Worm (Caenorhabditis elegans) whole organism, L4 larva: ENCODE results near the gene F26F4.6.

Experiments
- D1046.2 ChIP-seq: fragments of 200-800 bp; sonication (Bioruptor generic); IDR thresholded peaks from 2 replicates; pipeline ENCODE4 v1.3.6; 2022; ENCODE audit warnings: missing genetic modification characterization, missing compliant biosample characterization
- F10B5.3 ChIP-seq: sonication (generic microtip); optimal IDR thresholded peaks from 2 replicates; lab custom pipeline; 2016; ENCODE audit warnings: mild to moderate bottlenecking, missing genetic modification characterization, missing compliant biosample characterization
- F26F4.8 ChIP-seq: fragments of 200-800 bp; sonication (Bioruptor generic); conservative IDR thresholded peaks from 2 replicates; pipeline ENCODE4 v1.3.6; 2022; ENCODE audit warnings: missing genetic modification characterization, missing compliant biosample characterization
- F37D6.2 ChIP-seq: sonication (generic microtip); optimal IDR thresholded peaks from 2 replicates; lab custom pipeline; 2016; ENCODE audit warnings: mild to moderate bottlenecking, missing genetic modification characterization, missing compliant biosample characterization
- F49E8.2 ChIP-seq: sonication (generic microtip); optimal IDR thresholded peaks from 2 replicates; lab custom pipeline; 2016; ENCODE audit warnings: missing compliant biosample characterization, mild to moderate bottlenecking, missing genetic modification characterization, borderline replicate concordance
- T20F7.1 ChIP-seq: fragments of 200-800 bp; sonication (Bioruptor generic); optimal IDR thresholded peaks from 2 replicates; lab custom pipeline; 2018; ENCODE audit warnings: mild to moderate bottlenecking, missing genetic modification characterization, missing compliant biosample characterization
- Y105C5A.15 ChIP-seq: fragments of 200-800 bp; sonication (Bioruptor generic); IDR thresholded peaks from 2 replicates; pipeline ENCODE4 v1.3.6; 2022; ENCODE audit warnings: missing genetic modification characterization, missing compliant biosample characterization
- attf-4 ChIP-seq: sonication (generic microtip); optimal IDR thresholded peaks from 3 replicates; lab custom pipeline; 2017; ENCODE audit warnings: missing biosample characterization, missing genetic modification characterization
- ceh-62 ChIP-seq: sonication (generic microtip); optimal IDR thresholded peaks from 2 replicates; lab custom pipeline; 2017; ENCODE audit warnings: missing biosample characterization, missing genetic modification characterization
- daf-8 ChIP-seq: fragments of 200-800 bp; sonication (Bioruptor generic); IDR thresholded peaks from 2 replicates; pipeline ENCODE4 v1.3.6; 2022; ENCODE audit warnings: missing genetic modification characterization, missing compliant biosample characterization
- egl-27 ChIP-seq: sonication (generic microtip); optimal IDR thresholded peaks from 3 replicates; lab custom pipeline; 2017; ENCODE audit warnings: missing biosample characterization, missing genetic modification reagents, missing genetic modification characterization
- egl-43 ChIP-seq: fragments of 200-800 bp; sonication (Bioruptor generic); IDR thresholded peaks from 2 replicates; pipeline ENCODE4 v1.3.6; 2022; ENCODE audit warnings: missing genetic modification reagents, missing genetic modification characterization, missing compliant biosample characterization
- gei-8 ChIP-seq: fragments of 200-800 bp; sonication (Bioruptor generic); optimal IDR thresholded peaks from 2 replicates; lab custom pipeline; 2018; ENCODE audit warnings: mild to moderate bottlenecking, missing genetic modification characterization, missing compliant biosample characterization
- hif-1 ChIP-seq, 2 experiments: sonication (generic microtip); optimal IDR thresholded peaks; 2 replicates each; lab custom pipeline; 2016 to 2017; ENCODE audit warnings: missing compliant biosample characterization in 2 of 2, missing genetic modification characterization in 2 of 2, missing genetic modification reagents in 2 of 2, missing genotype in 2 of 2, mild to moderate bottlenecking in 1 of 2
- hlh-11 ChIP-seq: fragments of 200-800 bp; sonication (Bioruptor generic); optimal IDR thresholded peaks from 2 replicates; lab custom pipeline; 2018; ENCODE audit warnings: mild to moderate bottlenecking, missing genetic modification characterization, missing compliant biosample characterization
- hlh-30 ChIP-seq: sonication (generic microtip); optimal IDR thresholded peaks from 2 replicates; lab custom pipeline; 2017; ENCODE audit warnings: antibody characterized with exemption, mild to moderate bottlenecking, missing genetic modification characterization, missing compliant biosample characterization; ENCODE audit not compliant: insufficient read depth
- hmg-1.1 ChIP-seq: fragments of 200-800 bp; sonication (Bioruptor generic); IDR thresholded peaks from 2 replicates; pipeline ENCODE4 v1.3.6; 2022; ENCODE audit warnings: missing genetic modification reagents, missing genetic modification characterization, missing compliant biosample characterization
- jun-1 ChIP-seq: fragments of 150-350 bp; optimal IDR thresholded peaks from 2 replicates; lab custom pipeline; 2014; ENCODE audit warnings: missing biosample characterization, missing genetic modification reagents, missing genetic modification characterization
- lin-1 ChIP-seq: fragments of 200-800 bp; sonication (Bioruptor generic); IDR thresholded peaks from 2 replicates; pipeline ENCODE4 v1.3.6; 2022; ENCODE audit warnings: missing genetic modification reagents, missing genetic modification characterization, missing compliant biosample characterization
- lin-13 ChIP-seq: fragments of 150-350 bp; optimal IDR thresholded peaks from 2 replicates; lab custom pipeline; 2014; ENCODE audit warnings: missing biosample characterization, missing genetic modification reagents, missing genetic modification characterization
- lin-38 ChIP-seq: fragments of 200-800 bp; sonication (Bioruptor generic); IDR thresholded peaks from 2 replicates; pipeline ENCODE4 v1.3.6; 2022; ENCODE audit warnings: missing genetic modification reagents, missing genetic modification characterization, missing compliant biosample characterization
- mes-2 ChIP-seq: sonication (generic microtip); optimal IDR thresholded peaks from 2 replicates; lab custom pipeline; 2016; ENCODE audit warnings: missing genotype, mild to moderate bottlenecking, missing genetic modification characterization, missing compliant biosample characterization; ENCODE audit not compliant: poor library complexity, severe bottlenecking
- mxl-2 ChIP-seq: fragments of 200-800 bp; sonication (Bioruptor generic); conservative IDR thresholded peaks from 2 replicates; pipeline ENCODE4 v1.3.6; 2022; ENCODE audit warnings: missing genetic modification reagents, missing genetic modification characterization, missing compliant biosample characterization
- mxl-3 ChIP-seq: fragments of 200-800 bp; sonication (Bioruptor generic); optimal IDR thresholded peaks from 2 replicates; lab custom pipeline; 2018; ENCODE audit warnings: mild to moderate bottlenecking, missing genetic modification characterization, missing compliant biosample characterization
- nhr-42 ChIP-seq: fragments of 200-800 bp; sonication (Bioruptor generic); IDR thresholded peaks from 2 replicates; pipeline ENCODE4 v1.3.6; 2022; ENCODE audit warnings: missing genetic modification characterization, missing compliant biosample characterization
- nhr-48 ChIP-seq: sonication (generic microtip); optimal IDR thresholded peaks from 2 replicates; lab custom pipeline; 2016; ENCODE audit warnings: mild to moderate bottlenecking, missing genetic modification characterization, missing compliant biosample characterization
- nhr-6 ChIP-seq: fragments of 150-350 bp; optimal IDR thresholded peaks from 2 replicates; lab custom pipeline; 2014; ENCODE audit warnings: missing biosample characterization, missing genetic modification characterization
- pha-4 ChIP-seq, 2 experiments: fragments of 150-350 bp in 1 of 2; fragments of 200-800 bp in 1 of 2; sonication (Bioruptor generic) in 1 of 2; IDR thresholded peaks in 1 of 2; optimal IDR thresholded peaks in 1 of 2; 2 replicates each; pipeline versions ENCODE4 v1.3.6 to Lab custom; 2014 to 2022; ENCODE audit warnings: missing genetic modification characterization in 2 of 2, missing genetic modification reagents in 2 of 2, missing biosample characterization in 1 of 2, missing compliant biosample characterization in 1 of 2
- php-3 ChIP-seq: fragments of 200-800 bp; sonication (Bioruptor generic); IDR thresholded peaks from 2 replicates; pipeline ENCODE4 v1.3.6; 2022; ENCODE audit warnings: missing genetic modification reagents, missing genetic modification characterization, missing compliant biosample characterization
- saeg-2 ChIP-seq: fragments of 200-800 bp; sonication (Bioruptor generic); IDR thresholded peaks from 2 replicates; pipeline ENCODE4 v1.3.6; 2022; ENCODE audit warnings: missing genetic modification reagents, missing genetic modification characterization, missing compliant biosample characterization
- snpc-4 ChIP-seq: fragments of 150-350 bp; optimal IDR thresholded peaks from 2 replicates; lab custom pipeline; 2014; ENCODE audit warnings: missing biosample characterization, missing genetic modification characterization
- spr-1 ChIP-seq: sonication (generic microtip); optimal IDR thresholded peaks from 2 replicates; lab custom pipeline; 2016; ENCODE audit warnings: mild to moderate bottlenecking, missing genetic modification characterization, missing compliant biosample characterization
- unc-130 ChIP-seq: sonication (generic microtip); optimal IDR thresholded peaks from 2 replicates; lab custom pipeline; 2016; ENCODE audit warnings: missing genetic modification reagents, missing genetic modification characterization, missing compliant biosample characterization
- unc-39 ChIP-seq: sonication (generic microtip); optimal IDR thresholded peaks from 2 replicates; lab custom pipeline; 2017; ENCODE audit warnings: missing biosample characterization, missing genetic modification characterization
- unc-62 ChIP-seq, 3 experiments: fragments of 150-350 bp in 1 of 3; sonication (generic microtip); optimal IDR thresholded peaks in 2 of 3; peaks in 1 of 3; 1 replicate in 1 of 3; 2 replicates in 2 of 3; lab custom pipeline; 2014 to 2017; ENCODE audit warnings: missing biosample characterization in 3 of 3, missing genetic modification characterization in 3 of 3, missing genetic modification reagents in 3 of 3, missing genotype in 1 of 3
- zfp-2 ChIP-seq: sonication (generic microtip); optimal IDR thresholded peaks from 2 replicates; lab custom pipeline; 2016; ENCODE audit warnings: mild to moderate bottlenecking, missing genetic modification characterization, missing compliant biosample characterization

The F26F4.6 gene

ce11 chrIII:4863127-4863526 is 30.3 kb downstream of the F26F4.6 start, which contains the start of gene coq-8:
coq-8 (plus strand) TSS chrIII:4863427.
- TF ChIP-seq hlh-30 (tag; lab: Kevin White, UChicago), result no peak
- no peak for TF ChIP-seq nhr-48 (tag; lab: Kevin White, UChicago)
- TF ChIP-seq pha-4 (GFP tag; IDR thresholded peaks at IDR 0.05; lab: Robert Waterston, UW), result no peak
- TF ChIP-seq pha-4 (tag; optimal IDR thresholded peaks at IDR 0.05; lab: Kevin White, UChicago), result no peak
- no peak for TF ChIP-seq F10B5.3 (tag; lab: Kevin White, UChicago)
- TF ChIP-seq spr-1 (tag; lab: Kevin White, UChicago), result no peak
- no peak for TF ChIP-seq php-3
- TF ChIP-seq mxl-2, result no peak
- no peak for TF ChIP-seq lin-13
- no peak for TF ChIP-seq T20F7.1 (GFP tag; lab: Kevin White, UChicago)
- no peak for TF ChIP-seq F26F4.8 (GFP tag; lab: Robert Waterston, UW)
- TF ChIP-seq saeg-2, result no peak
- TF ChIP-seq gei-8 (GFP tag; lab: Kevin White, UChicago), result no peak
- no peak for TF ChIP-seq mes-2 (tag; lab: Kevin White, UChicago)
- TF ChIP-seq hmg-1.1 (GFP tag; lab: Robert Waterston, UW), result no peak
- TF ChIP-seq unc-130, result no peak

ce11 chrIII:4861744-4862401 is 31.6 kb downstream of the F26F4.6 start, which contains the start of the genes C35D10.10 and C35D10.5:
C35D10.10 (minus strand) TSS chrIII:4861794.
C35D10.5 (plus strand) TSS chrIII:4862351.
- no peak for TF ChIP-seq zfp-2 (tag; lab: Kevin White, UChicago)
- TF ChIP-seq mxl-2, result no peak
- peak in 1 of 2 experiments; percentile 50 for TF ChIP-seq hif-1 (tag; optimal IDR thresholded peaks at IDR 0.05; lab: Kevin White, UChicago)
- TF ChIP-seq mes-2 (tag; lab: Kevin White, UChicago), result peak; percentile 55
- TF ChIP-seq unc-130, result peak; percentile 50

- TF ChIP-seq jun-1 (tag; lab: Kevin White, UChicago) (no peak), ceh-62 (no peak), attf-4 (tag; lab: Kevin White, UChicago) (no peak), Y105C5A.15 (no peak), F37D6.2 (no peak), hlh-11 (tag; lab: Kevin White, UChicago) (no peak), lin-1 (GFP tag; lab: Robert Waterston, UW) (no peak), mxl-3 (no peak), F49E8.2 (no peak), unc-130 (no peak), daf-8 (GFP tag; lab: Robert Waterston, UW) (no peak)
These were observed 34.4 kb downstream of the F26F4.6 start, which contains the start of gene C35D10.6 for ce11 chrIII:4859039-4859438. C35D10.6 (plus strand) TSS chrIII:4859339.

- no peak for TF ChIP-seq snpc-4 (tag; lab: Kevin White, UChicago)
- TF ChIP-seq unc-62 (GFP tag; optimal IDR thresholded peaks at IDR 0.05 in 1 of 2; lab: Kevin White, UChicago), result peak in 1 of 2 experiments; percentile 98
- no peak for TF ChIP-seq unc-62 (tag; optimal IDR thresholded peaks at IDR 0.05; lab: Kevin White, UChicago)
These were observed 36.4 kb downstream of the F26F4.6 start for ce11 chrIII:4856992-4857391.

ce11 chrIII:4856109-4856508 is 37.3 kb downstream of the F26F4.6 start, which contains the start of gene C35D10.7:
C35D10.7 (plus strand) TSS chrIII:4856193.
- TF ChIP-seq nhr-42 (no peak), spr-1 (tag; lab: Kevin White, UChicago) (no peak), lin-38 (peak; percentile 35; the same call in 1 of the 2 replicates), nhr-6 (tag; lab: Kevin White, UChicago) (no peak), egl-27 (tag; lab: Kevin White, UChicago) (no peak), unc-39 (no peak), D1046.2 (GFP tag; lab: Robert Waterston, UW) (no peak), egl-43 (GFP tag; lab: Robert Waterston, UW) (no peak)
